Fruit fly (Drosophila melanogaster) whole organism, embryonic: ENCODE measurements around the gene Cyp303a1.
A peak's percentile ranks its signal among the peaks of the same experiment; 100 is the strongest.

Experiments used
- Abd-B ChIP-seq: fragments of 200-800 bp; sonication (Bioruptor generic); optimal IDR thresholded peaks from 2 replicates; lab custom pipeline; 2018; ENCODE audit warnings: missing biosample characterization, mild to moderate bottlenecking, missing genetic modification characterization, moderate library complexity
- Antp ChIP-seq: fragments of 200-800 bp; sonication (Bioruptor generic); optimal IDR thresholded peaks from 3 replicates; lab custom pipeline; 2016; ENCODE audit warnings: missing biosample characterization, missing genetic modification characterization
- Asciz ChIP-seq: fragments of 200-800 bp; sonication (Bioruptor generic); optimal IDR thresholded peaks from 2 replicates; lab custom pipeline; 2017; ENCODE audit warnings: missing biosample characterization, mild to moderate bottlenecking, missing genetic modification characterization, missing genetic modification reagents
- CG10654 ChIP-seq: fragments of 200-800 bp; sonication (Bioruptor generic); optimal IDR thresholded peaks from 2 replicates; lab custom pipeline; 2016; ENCODE audit warnings: missing biosample characterization, missing genetic modification characterization
- CG10979 ChIP-seq: fragments of 200-800 bp; sonication (Bioruptor generic); optimal IDR thresholded peaks from 2 replicates; lab custom pipeline; 2018; ENCODE audit warnings: missing biosample characterization, mild to moderate bottlenecking, missing genetic modification characterization, moderate library complexity
- CG11085 ChIP-seq: fragments of 200-800 bp; sonication (Bioruptor generic); IDR thresholded peaks from 2 replicates; pipeline ENCODE4 v1.3.6; 2022; ENCODE audit warnings: missing biosample characterization, missing genetic modification characterization
- CG12391 ChIP-seq: fragments of 200-800 bp; sonication (Bioruptor generic); optimal IDR thresholded peaks from 3 replicates; lab custom pipeline; 2018; ENCODE audit warnings: missing biosample characterization, mild to moderate bottlenecking, missing genetic modification characterization, moderate library complexity
- CG12942 ChIP-seq: fragments of 200-800 bp; sonication (Bioruptor generic); optimal IDR thresholded peaks from 3 replicates; lab custom pipeline; 2016; ENCODE audit warnings: missing biosample characterization, missing genetic modification characterization
- CG13296 ChIP-seq: fragments of 200-800 bp; sonication (Bioruptor generic); optimal IDR thresholded peaks from 3 replicates; lab custom pipeline; 2018; ENCODE audit warnings: missing biosample characterization, mild to moderate bottlenecking, missing genetic modification characterization
- CG13775 ChIP-seq: fragments of 200-800 bp; sonication (Bioruptor generic); optimal IDR thresholded peaks from 3 replicates; lab custom pipeline; 2017; ENCODE audit warnings: missing biosample characterization, mild to moderate bottlenecking, missing genetic modification characterization
- CG15601 ChIP-seq: fragments of 200-800 bp; sonication (Bioruptor generic); optimal IDR thresholded peaks from 3 replicates; lab custom pipeline; 2019; ENCODE audit warnings: missing biosample characterization, mild to moderate bottlenecking, missing genetic modification characterization, moderate library complexity
- CG17912 ChIP-seq: fragments of 200-800 bp; sonication (Bioruptor generic); optimal IDR thresholded peaks from 2 replicates; lab custom pipeline; 2018; ENCODE audit warnings: missing biosample characterization, mild to moderate bottlenecking, missing genetic modification characterization
- CG31365 ChIP-seq: fragments of 200-800 bp; sonication (Bioruptor generic); optimal IDR thresholded peaks from 2 replicates; lab custom pipeline; 2018; ENCODE audit warnings: missing biosample characterization, mild to moderate bottlenecking, missing genetic modification characterization
- CG31388 ChIP-seq: fragments of 200-800 bp; sonication (Bioruptor generic); optimal IDR thresholded peaks from 2 replicates; lab custom pipeline; 2016; ENCODE audit warnings: missing biosample characterization, missing genetic modification characterization
- CG4424 ChIP-seq: fragments of 200-800 bp; sonication (Bioruptor generic); optimal IDR thresholded peaks from 3 replicates; lab custom pipeline; 2016; ENCODE audit warnings: missing biosample characterization, missing genetic modification characterization
- CG6683 ChIP-seq: fragments of 200-800 bp; sonication (Bioruptor generic); optimal IDR thresholded peaks from 2 replicates; lab custom pipeline; 2017; ENCODE audit warnings: missing biosample characterization, mild to moderate bottlenecking, missing genetic modification characterization, missing genetic modification reagents
- CG7556 ChIP-seq: fragments of 200-800 bp; sonication (Bioruptor generic); optimal IDR thresholded peaks from 2 replicates; lab custom pipeline; 2017; ENCODE audit warnings: missing biosample characterization, mild to moderate bottlenecking, missing genetic modification characterization
- CG9727 ChIP-seq: fragments of 200-800 bp; sonication (Bioruptor generic); optimal IDR thresholded peaks from 3 replicates; lab custom pipeline; 2017; ENCODE audit warnings: missing biosample characterization, mild to moderate bottlenecking, missing genetic modification characterization
- ERR ChIP-seq: fragments of 200-800 bp; sonication (Bioruptor generic); optimal IDR thresholded peaks from 2 replicates; lab custom pipeline; 2016; ENCODE audit warnings: missing biosample characterization, missing genetic modification characterization
- Fer3 ChIP-seq: fragments of 200-800 bp; sonication (Bioruptor generic); optimal IDR thresholded peaks from 2 replicates; lab custom pipeline; 2018; ENCODE audit warnings: missing biosample characterization, mild to moderate bottlenecking, missing genetic modification characterization, moderate library complexity
- Gug ChIP-seq: fragments of 200-800 bp; sonication (Bioruptor generic); IDR thresholded peaks from 4 replicates; pipeline ENCODE4 v1.3.6; 2022; ENCODE audit warnings: missing biosample characterization, missing genetic modification characterization
- Kr ChIP-seq: fragments of 200-800 bp; sonication (Bioruptor generic); optimal IDR thresholded peaks from 2 replicates; lab custom pipeline; 2017; ENCODE audit warnings: missing biosample characterization, mild to moderate bottlenecking, missing genetic modification characterization
- Ptx1 ChIP-seq: fragments of 200-800 bp; sonication (Bioruptor generic); IDR thresholded peaks from 2 replicates; pipeline ENCODE4 v1.3.6; 2022; ENCODE audit warnings: missing biosample characterization, missing genetic modification characterization
- aop ChIP-seq: fragments of 200-800 bp; sonication (Bioruptor generic); IDR thresholded peaks from 2 replicates; pipeline ENCODE4 v1.3.6; 2022; ENCODE audit warnings: missing biosample characterization, missing genetic modification characterization
- bcd ChIP-seq: fragments of 200-800 bp; sonication (Bioruptor generic); optimal IDR thresholded peaks from 2 replicates; lab custom pipeline; 2017; ENCODE audit warnings: missing biosample characterization, mild to moderate bottlenecking, missing genetic modification characterization
- bsh ChIP-seq, 2 experiments: fragments of 200-800 bp; sonication (Bioruptor generic); optimal IDR thresholded peaks; 2 replicates each; lab custom pipeline; 2017 to 2018; ENCODE audit warnings: mild to moderate bottlenecking in 2 of 2, missing biosample characterization in 2 of 2, missing genetic modification characterization in 2 of 2, moderate library complexity in 1 of 2
- cas ChIP-seq: fragments of 200-800 bp; sonication (Bioruptor generic); IDR thresholded peaks from 2 replicates; pipeline ENCODE4 v1.3.6; 2022; ENCODE audit warnings: missing biosample characterization, missing genetic modification characterization
- chif ChIP-seq, 2 experiments: fragments of 200-800 bp; sonication (Bioruptor generic); optimal IDR thresholded peaks; 3 replicates each; lab custom pipeline; 2016; ENCODE audit warnings: missing biosample characterization in 2 of 2, missing genetic modification characterization in 2 of 2
- corto ChIP-seq: fragments of 200-800 bp; sonication (Bioruptor generic); optimal IDR thresholded peaks from 2 replicates; lab custom pipeline; 2016; ENCODE audit warnings: missing biosample characterization, mild to moderate bottlenecking, missing genetic modification characterization, moderate library complexity
- cwo ChIP-seq: fragments of 200-800 bp; sonication (Bioruptor generic); optimal IDR thresholded peaks from 3 replicates; lab custom pipeline; 2017; ENCODE audit warnings: missing biosample characterization, missing genetic modification characterization, mild to moderate bottlenecking, moderate library complexity, missing genetic modification reagents
- fd64A ChIP-seq: fragments of 200-800 bp; sonication (Bioruptor generic); optimal IDR thresholded peaks from 3 replicates; lab custom pipeline; 2018; ENCODE audit warnings: missing biosample characterization, mild to moderate bottlenecking, missing genetic modification characterization
- gem ChIP-seq: fragments of 200-800 bp; sonication (Bioruptor generic); optimal IDR thresholded peaks from 2 replicates; lab custom pipeline; 2019; ENCODE audit warnings: missing biosample characterization, mild to moderate bottlenecking, missing genetic modification characterization, moderate library complexity
- ind ChIP-seq: fragments of 200-800 bp; sonication (Bioruptor generic); optimal IDR thresholded peaks from 3 replicates; lab custom pipeline; 2016; ENCODE audit warnings: missing biosample characterization, missing genetic modification characterization
- phol ChIP-seq: fragments of 200-800 bp; sonication (Bioruptor generic); optimal IDR thresholded peaks from 3 replicates; lab custom pipeline; 2018; ENCODE audit warnings: missing biosample characterization, mild to moderate bottlenecking, missing genetic modification characterization, moderate library complexity
- ranshi ChIP-seq: fragments of 200-800 bp; sonication (Bioruptor generic); IDR thresholded peaks from 2 replicates; pipeline ENCODE4 v1.3.6; 2022; ENCODE audit warnings: missing biosample characterization, missing genetic modification characterization
- sens-2 ChIP-seq: fragments of 200-800 bp; sonication (Bioruptor generic); IDR thresholded peaks from 2 replicates; pipeline ENCODE4 v1.3.6; 2022; ENCODE audit warnings: missing biosample characterization, missing genetic modification characterization
- tx ChIP-seq: fragments of 200-800 bp; sonication (Bioruptor generic); optimal IDR thresholded peaks from 2 replicates; lab custom pipeline; 2016; ENCODE audit warnings: missing biosample characterization, missing genetic modification characterization

The Cyp303a1 gene

dm6 chr2L:16284306-16285299 is 9.4 kb upstream of the Cyp303a1 start (continued):
- TF ChIP-seq aop (GFP tag; lab: Robert Waterston, UW) (no peak), ERR (GFP tag; lab: Kevin White, UChicago) (no peak), bsh (GFP tag; optimal IDR thresholded peaks at IDR 0.05; lab: Kevin White, UChicago) (peak; percentile 30 to 33), CG13775 (GFP tag; lab: Kevin White, UChicago) (peak; percentile 61), CG10654 (GFP tag; lab: Kevin White, UChicago) (peak; percentile 21), CG10979 (tag; lab: Kevin White, UChicago) (no peak), CG31365 (tag; lab: Kevin White, UChicago) (peak; percentile 47), sens-2 (GFP tag; lab: Robert Waterston, UW) (no peak), Kr (peak; percentile 96), gem (tag; lab: Kevin White, UChicago) (peak; percentile 70), CG12942 (GFP tag; lab: Kevin White, UChicago) (peak; percentile 23), CG4424 (GFP tag; lab: Kevin White, UChicago) (peak; percentile 39), Gug (GFP tag; lab: Robert Waterston, UW) (0 out of 4 replicates have a peak, but pooled peaks have one; percentile 5), bcd (GFP tag; lab: Kevin White, UChicago) (peak; percentile 23), Abd-B (GFP tag; lab: Kevin White, UChicago) (peak; percentile 23), fd64A (GFP tag; lab: Kevin White, UChicago) (peak; percentile 73), CG7556 (GFP tag; lab: Kevin White, UChicago) (peak; percentile 13), cas (GFP tag; lab: Robert Waterston, UW) (no peak), Antp (GFP tag; lab: Kevin White, UChicago) (peak; percentile 37), CG12391 (tag; lab: Kevin White, UChicago) (peak; percentile 56), ind (peak; percentile 50), CG15601 (peak; percentile 0), CG11085 (GFP tag; lab: Robert Waterston, UW) (no peak), CG13296 (peak; percentile 53), CG31388 (GFP tag; lab: Kevin White, UChicago) (no peak), Ptx1 (GFP tag; lab: Robert Waterston, UW) (no peak), chif (GFP tag; optimal IDR thresholded peaks at IDR 0.05; lab: Kevin White, UChicago) (peak in 1 of 2 experiments; percentile 20), tx (peak; percentile 31), phol (tag; lab: Kevin White, UChicago) (peak; percentile 21), ranshi (GFP tag; lab: Robert Waterston, UW) (no peak), Fer3 (peak; percentile 47), Asciz (peak; percentile 44), CG6683 (peak; percentile 33), CG9727 (GFP tag; lab: Kevin White, UChicago) (peak; percentile 45), corto (GFP tag; lab: Kevin White, UChicago) (peak; percentile 35), cwo (GFP tag; lab: Kevin White, UChicago) (peak; percentile 72), CG17912 (GFP tag; lab: Kevin White, UChicago) (peak; percentile 72)
